Worm (Caenorhabditis elegans) whole organism, young adult: ENCODE data around the gene F48B9.3.

Experiments used
- F10E7.11 ChIP-seq: sonication (generic microtip); optimal IDR thresholded peaks from 2 replicates; lab custom pipeline; 2017; ENCODE audit warnings: mild to moderate bottlenecking, missing genetic modification characterization, moderate library complexity, missing compliant biosample characterization
- T26A5.8 ChIP-seq: sonication (generic microtip); optimal IDR thresholded peaks from 2 replicates; lab custom pipeline; 2016; ENCODE audit warnings: missing genetic modification characterization, missing compliant biosample characterization
- ama-1 ChIP-seq, 3 experiments: fragments of 150-350 bp in 1 of 3; sonication (generic microtip) in 2 of 3; optimal IDR thresholded peaks; 2 replicates each; lab custom pipeline; 2014 to 2018; ENCODE audit warnings: missing biosample characterization in 2 of 3, missing genetic modification characterization in 2 of 3, missing genetic modification reagents in 2 of 3
- ceh-58 ChIP-seq: fragments of 200-800 bp; sonication (Bioruptor generic); IDR thresholded peaks from 2 replicates; pipeline ENCODE4 v1.3.6; 2022; ENCODE audit warnings: missing genetic modification characterization, missing compliant biosample characterization
- dpl-1 ChIP-seq: fragments of 150-350 bp; optimal IDR thresholded peaks from 2 replicates; lab custom pipeline; 2014; ENCODE audit warnings: missing biosample characterization, missing genetic modification reagents, missing genetic modification characterization
- ets-4 ChIP-seq: fragments of 200-800 bp; sonication (Bioruptor generic); optimal IDR thresholded peaks from 2 replicates; lab custom pipeline; 2018; ENCODE audit warnings: mild to moderate bottlenecking, missing genetic modification characterization, missing compliant biosample characterization
- him-1 ChIP-seq: sonication (generic microtip); optimal IDR thresholded peaks from 2 replicates; lab custom pipeline; 2016; ENCODE audit warnings: missing genotype, missing genetic modification reagents, missing genetic modification characterization, missing compliant biosample characterization
- hrde-1 ChIP-seq: sonication (generic microtip); optimal IDR thresholded peaks from 2 replicates; lab custom pipeline; 2016; ENCODE audit warnings: missing genetic modification characterization, mild to moderate bottlenecking, missing compliant biosample characterization, moderate library complexity, missing genotype, missing genetic modification reagents, borderline replicate concordance
- pha-4 ChIP-seq: fragments of 150-350 bp; sonication (generic microtip); optimal IDR thresholded peaks from 2 replicates; lab custom pipeline; 2014; ENCODE audit warnings: missing biosample characterization, missing genetic modification reagents, missing genetic modification characterization
- sdz-38 ChIP-seq: sonication (generic microtip); optimal IDR thresholded peaks from 2 replicates; lab custom pipeline; 2016; ENCODE audit warnings: missing genotype, missing genetic modification characterization, missing compliant biosample characterization
- snpc-1.1 ChIP-seq: sonication (generic microtip); optimal IDR thresholded peaks from 2 replicates; lab custom pipeline; 2017; ENCODE audit warnings: missing genetic modification characterization, mild to moderate bottlenecking, missing compliant biosample characterization, antibody characterized with exemption, moderate library complexity, missing genotype, missing genetic modification reagents; ENCODE audit not compliant: insufficient read depth
- snpc-1.3 ChIP-seq: sonication (generic microtip); optimal IDR thresholded peaks from 2 replicates; lab custom pipeline; 2017; ENCODE audit warnings: missing genetic modification characterization, mild to moderate bottlenecking, missing compliant biosample characterization, antibody characterized with exemption, moderate library complexity, missing genotype, missing genetic modification reagents; ENCODE audit not compliant: insufficient read depth
- ztf-28 ChIP-seq: fragments of 200-800 bp; sonication (Bioruptor generic); IDR thresholded peaks from 2 replicates; pipeline ENCODE4 v1.3.6; 2022; ENCODE audit warnings: missing genetic modification reagents, missing genetic modification characterization, missing compliant biosample characterization

DNA sequence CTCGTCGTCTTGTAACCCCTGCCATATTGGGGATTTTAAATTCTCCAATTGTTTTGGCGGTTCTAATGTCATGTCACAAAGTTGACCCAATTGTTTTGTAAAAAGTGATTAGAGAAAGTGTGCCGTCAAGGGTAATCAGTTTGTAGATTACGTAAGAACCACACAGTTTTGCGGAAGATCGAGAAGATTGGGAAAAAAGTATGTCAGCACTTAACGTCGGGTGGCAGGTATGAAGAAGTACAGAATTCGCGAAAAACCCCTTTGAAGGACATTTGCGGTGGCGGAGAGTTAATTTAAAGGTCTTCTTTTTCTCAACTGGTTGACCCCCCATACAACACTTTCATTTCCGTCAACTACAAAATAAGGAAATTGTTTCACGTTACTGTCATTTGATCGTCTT is 43.5 kb downstream of the F48B9.3 start:
- TF ChIP-seq T26A5.8 (tag; lab: Kevin White, UChicago) (no peak), pha-4 (tag; lab: Kevin White, UChicago) (no peak), ama-1 (optimal IDR thresholded peaks at IDR 0.05; lab: Kevin White, UChicago) (no peak), ama-1 (GFP tag; optimal IDR thresholded peaks at IDR 0.05; lab: Kevin White, UChicago) (no peak), ets-4 (GFP tag; lab: Kevin White, UChicago) (no peak), snpc-1.1 (tag; lab: Kevin White, UChicago) (no peak), ztf-28 (no peak), him-1 (tag; lab: Kevin White, UChicago) (no peak), ceh-58 (GFP tag; lab: Robert Waterston, UW) (no peak), hrde-1 (no peak), sdz-38 (tag; lab: Kevin White, UChicago) (no peak), F10E7.11 (tag; lab: Kevin White, UChicago) (no peak), snpc-1.3 (tag; lab: Kevin White, UChicago) (no peak), dpl-1 (GFP tag; lab: Kevin White, UChicago) (no peak)
